Worm (Caenorhabditis elegans): Measurements from ENCODE around the gene cox-6B.

The cox-6B gene

ce11 chrIII:2834998-2835397 lies 135.5 kb downstream of the cox-6B start:
- TF ChIP-seq nhr-11 (tag; optimal IDR thresholded peaks at IDR 0.05) (no peak), crh-2 (tag; optimal IDR thresholded peaks at IDR 0.05) (no peak), Y55F3AM.14 (GFP tag; optimal IDR thresholded peaks at IDR 0.05) (no peak), sem-4 (tag; optimal IDR thresholded peaks at IDR 0.05) (no peak), peb-1 (tag; optimal IDR thresholded peaks at IDR 0.05) (no peak)

- TF ChIP-seq ceh-82 (tag; optimal IDR thresholded peaks at IDR 0.05) (no peak), skn-1 (tag; optimal IDR thresholded peaks at IDR 0.05) (no peak), ztf-11 (tag; optimal IDR thresholded peaks at IDR 0.05) (no peak), zag-1 (tag; optimal IDR thresholded peaks at IDR 0.05) (no peak), nhr-12 (tag; optimal IDR thresholded peaks at IDR 0.05) (no peak), nhr-77 (tag; optimal IDR thresholded peaks at IDR 0.05) (no peak), mbf-1 (tag; optimal IDR thresholded peaks at IDR 0.05) (no peak), sem-4 (tag; optimal IDR thresholded peaks at IDR 0.05) (no peak), ztf-4 (tag; optimal IDR thresholded peaks at IDR 0.05) (no peak), dmd-4 (tag; optimal IDR thresholded peaks at IDR 0.05) (no peak), elt-3 (tag; optimal IDR thresholded peaks at IDR 0.05) (no peak), elt-1 (tag; optimal IDR thresholded peaks at IDR 0.05) (no peak), crh-2 (tag; optimal IDR thresholded peaks at IDR 0.05) (no peak), peb-1 (tag; optimal IDR thresholded peaks at IDR 0.05) (no peak), ztf-1 (GFP tag; conservative IDR thresholded peaks at IDR 0.05) (no peak), lsy-2 (tag; optimal IDR thresholded peaks at IDR 0.05) (no peak)
Measured at ce11 chrIII:2836339-2836738, 136.9 kb downstream of the cox-6B start, which contains the start of gene josd-1. TSS of gene josd-1 (plus strand) at chrIII:2836639.

Data from whole organism, L2 larva.